Fruit fly (Drosophila melanogaster): ENCODE results near the gene Taf12.
A peak's percentile ranks its signal among the peaks of the same experiment; 100 is the strongest.

Gene Taf12

dm6 chr3R:11650105-11651039 lies 29.1 kb downstream of the Taf12 start, which contains the start of the genes Csk and Elp1:
Gene Csk (minus strand): TSS chr3R:11650706.
Gene Elp1 (plus strand): TSS chr3R:11650971.
- TF ChIP-seq CG32264 (GFP tag; optimal IDR thresholded peaks at IDR 0.05) (no peak), N (GFP tag; optimal IDR thresholded peaks at IDR 0.05) (peak; percentile 13), Abd-B (GFP tag; optimal IDR thresholded peaks at IDR 0.05) (no peak), Hr78 (GFP tag; optimal IDR thresholded peaks at IDR 0.05) (no peak), rgr (GFP tag; optimal IDR thresholded peaks at IDR 0.05) (peak; percentile 69), GATAd (GFP tag; optimal IDR thresholded peaks at IDR 0.05) (no peak), Sp1 (GFP tag; optimal IDR thresholded peaks at IDR 0.05) (peak; percentile 71), Hnf4 (GFP tag; optimal IDR thresholded peaks at IDR 0.05) (peak; percentile 52), Rel (GFP tag; optimal IDR thresholded peaks at IDR 0.05) (no peak), Rel (tag; optimal IDR thresholded peaks at IDR 0.05) (peak; percentile 96), jim (GFP tag; optimal IDR thresholded peaks at IDR 0.05) (no peak), Dfd (GFP tag; optimal IDR thresholded peaks at IDR 0.05) (no peak), br (GFP tag; optimal IDR thresholded peaks at IDR 0.05) (peak; percentile 58), psq (GFP tag; optimal IDR thresholded peaks at IDR 0.05) (peak; percentile 7), sage (GFP tag; optimal IDR thresholded peaks at IDR 0.05) (no peak), dmrt93B (GFP tag; optimal IDR thresholded peaks at IDR 0.05) (peak; percentile 39), CrebA (GFP tag; optimal IDR thresholded peaks at IDR 0.05; ENCODE audit: borderline replicate concordance) (no peak), ey (GFP tag; optimal IDR thresholded peaks at IDR 0.05) (peak; percentile 29), woc (GFP tag; optimal IDR thresholded peaks at IDR 0.05) (peak; percentile 79), dsf (GFP tag; optimal IDR thresholded peaks at IDR 0.05; ENCODE audit: borderline replicate concordance) (peak; percentile 8), OdsH (GFP tag; optimal IDR thresholded peaks at IDR 0.05) (peak; percentile 16), CG9705 (GFP tag; optimal IDR thresholded peaks at IDR 0.05) (peak; percentile 41), Dif (GFP tag; optimal IDR thresholded peaks at IDR 0.05; ENCODE audit: partially characterized antibody) (no peak), sv (GFP tag; optimal IDR thresholded peaks at IDR 0.05) (peak; percentile 51), pan (optimal IDR thresholded peaks at IDR 0.05) (no peak), lola (GFP tag; optimal IDR thresholded peaks at IDR 0.05) (no peak), Jra (GFP tag; optimal IDR thresholded peaks at IDR 0.05) (no peak), h (GFP tag; optimal IDR thresholded peaks at IDR 0.05) (peak; percentile 63), foxo (GFP tag; optimal IDR thresholded peaks at IDR 0.05) (peak in 1 of 2 experiments; percentile 72), dl (GFP tag; optimal IDR thresholded peaks at IDR 0.05; ENCODE audit: insufficient read depth in 1 of 2, partially characterized antibody in 2 of 2) (no peak), Hr83 (GFP tag; optimal IDR thresholded peaks at IDR 0.05; ENCODE audit: poor library complexity, severe bottlenecking) (peak; percentile 27), Myc (optimal IDR thresholded peaks at IDR 0.05) (peak; percentile 91), fru (GFP tag; optimal IDR thresholded peaks at IDR 0.05) (peak; percentile 62), Vsx2 (GFP tag; optimal IDR thresholded peaks at IDR 0.05; ENCODE audit: partially characterized antibody) (no peak), HLH106 (tag; optimal IDR thresholded peaks at IDR 0.05) (peak; percentile 72), usp (GFP tag; optimal IDR thresholded peaks at IDR 0.05) (no peak)

DNA sequence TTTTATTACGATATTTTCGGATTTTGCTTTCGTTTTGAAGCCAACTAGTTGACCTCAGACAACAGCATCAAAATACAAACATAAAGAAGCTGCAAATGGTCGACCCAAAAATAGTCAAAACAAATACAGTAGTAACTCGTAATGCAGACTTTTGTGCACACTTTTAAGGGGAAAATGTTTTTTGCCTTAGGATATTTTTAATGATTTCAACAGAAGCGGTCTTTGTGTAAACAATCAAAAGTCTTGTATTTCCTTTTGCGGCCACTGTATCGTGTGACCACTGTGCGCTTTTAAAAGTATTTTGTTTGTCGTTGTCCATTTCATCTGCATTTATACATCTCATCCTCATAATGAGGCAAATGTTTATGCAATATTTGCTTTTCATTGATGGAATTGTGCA lies 30.0 kb downstream of the Taf12 start:
- TF ChIP-seq Rel (GFP tag; optimal IDR thresholded peaks at IDR 0.05) (peak; percentile 58), Rel (tag; optimal IDR thresholded peaks at IDR 0.05) (no peak), h (GFP tag; optimal IDR thresholded peaks at IDR 0.05) (peak; percentile 88), Vsx2 (GFP tag; optimal IDR thresholded peaks at IDR 0.05; ENCODE audit: partially characterized antibody) (no peak), Sp1 (GFP tag; optimal IDR thresholded peaks at IDR 0.05) (peak; percentile 79), Hr83 (GFP tag; optimal IDR thresholded peaks at IDR 0.05; ENCODE audit: poor library complexity, severe bottlenecking) (peak; percentile 65), sv (GFP tag; optimal IDR thresholded peaks at IDR 0.05) (peak; percentile 98), HLH106 (tag; optimal IDR thresholded peaks at IDR 0.05) (peak; percentile 86), Myc (optimal IDR thresholded peaks at IDR 0.05) (no peak), dsf (GFP tag; optimal IDR thresholded peaks at IDR 0.05; ENCODE audit: borderline replicate concordance) (peak; percentile 31), CG9705 (GFP tag; optimal IDR thresholded peaks at IDR 0.05) (peak; percentile 63), OdsH (GFP tag; optimal IDR thresholded peaks at IDR 0.05) (peak; percentile 87), GATAd (GFP tag; optimal IDR thresholded peaks at IDR 0.05) (peak; percentile 15), tai (GFP tag; optimal IDR thresholded peaks at IDR 0.05) (peak; percentile 88), dl (GFP tag; optimal IDR thresholded peaks at IDR 0.05; ENCODE audit: insufficient read depth in 1 of 2, partially characterized antibody in 2 of 2) (no peak), usp (GFP tag; optimal IDR thresholded peaks at IDR 0.05) (no peak), Hnf4 (GFP tag; optimal IDR thresholded peaks at IDR 0.05) (peak; percentile 90), brk (GFP tag; optimal IDR thresholded peaks at IDR 0.05) (peak; percentile 55), lola (GFP tag; optimal IDR thresholded peaks at IDR 0.05) (no peak), Mio (GFP tag; optimal IDR thresholded peaks at IDR 0.05) (no peak), CG32264 (GFP tag; optimal IDR thresholded peaks at IDR 0.05) (peak; percentile 29), rgr (GFP tag; optimal IDR thresholded peaks at IDR 0.05) (peak; percentile 88), Dif (GFP tag; optimal IDR thresholded peaks at IDR 0.05; ENCODE audit: partially characterized antibody) (no peak), CrebA (GFP tag; optimal IDR thresholded peaks at IDR 0.05; ENCODE audit: borderline replicate concordance) (no peak), Hr78 (GFP tag; optimal IDR thresholded peaks at IDR 0.05) (no peak), pan (optimal IDR thresholded peaks at IDR 0.05) (no peak), sage (GFP tag; optimal IDR thresholded peaks at IDR 0.05) (peak; percentile 52), N (GFP tag; optimal IDR thresholded peaks at IDR 0.05) (no peak), foxo (GFP tag; optimal IDR thresholded peaks at IDR 0.05) (peak; percentile 56 to 90), fru (GFP tag; optimal IDR thresholded peaks at IDR 0.05) (peak; percentile 79), Abd-B (GFP tag; optimal IDR thresholded peaks at IDR 0.05) (no peak), br (GFP tag; optimal IDR thresholded peaks at IDR 0.05) (peak; percentile 88), jim (GFP tag; optimal IDR thresholded peaks at IDR 0.05) (no peak), Dfd (GFP tag; optimal IDR thresholded peaks at IDR 0.05) (no peak), psq (GFP tag; optimal IDR thresholded peaks at IDR 0.05) (peak; percentile 71), woc (GFP tag; optimal IDR thresholded peaks at IDR 0.05) (peak; percentile 62), dmrt93B (GFP tag; optimal IDR thresholded peaks at IDR 0.05) (peak; percentile 73), ey (GFP tag; optimal IDR thresholded peaks at IDR 0.05) (peak; percentile 88), Jra (GFP tag; optimal IDR thresholded peaks at IDR 0.05) (peak; percentile 74)

Measured in whole organism, wandering third instar larva.